Fruit fly (Drosophila melanogaster): Measurements from ENCODE around the gene CG34367.

CG34367 gene

dm6 chr2L:10299810-10300147 is 53.9 kb downstream of the CG34367 start, which contains the start of gene CYLD (continued):
- TF ChIP-seq CG12659 (GFP tag; optimal IDR thresholded peaks at IDR 0.05), result peak; percentile 67
- peak; percentile 54 for TF ChIP-seq fd96Cb (tag; optimal IDR thresholded peaks at IDR 0.05)
- TF ChIP-seq sim (GFP tag; IDR thresholded peaks at IDR 0.05), result no peak
- no peak for TF ChIP-seq ftz-f1 (GFP tag; optimal IDR thresholded peaks at IDR 0.05)
- no peak for TF ChIP-seq disco-r (GFP tag; optimal IDR thresholded peaks at IDR 0.05)
- no peak for TF ChIP-seq amos (GFP tag; IDR thresholded peaks at IDR 0.05; ENCODE audit: partially characterized antibody)
- no peak for TF ChIP-seq Doc3 (GFP tag; IDR thresholded peaks at IDR 0.05; ENCODE audit: partially characterized antibody)
- 0 out of 2 replicates have a peak, but pooled peaks have one; percentile 39 for TF ChIP-seq CG14441 (GFP tag; IDR thresholded peaks at IDR 0.05)
- no peak for TF ChIP-seq CG31365 (tag; optimal IDR thresholded peaks at IDR 0.05)
- no peak for TF ChIP-seq CG14965 (GFP tag; optimal IDR thresholded peaks at IDR 0.05; ENCODE audit: borderline replicate concordance)
- no peak for TF ChIP-seq CG11456 (GFP tag; IDR thresholded peaks at IDR 0.05)
- TF ChIP-seq CG17328 (GFP tag; IDR thresholded peaks at IDR 0.05), result peak; percentile 82
- TF ChIP-seq Tbp (GFP tag; optimal IDR thresholded peaks at IDR 0.05), result no peak
- no peak; the same call in 2 of the 3 replicates for TF ChIP-seq Aef1 (GFP tag; IDR thresholded peaks at IDR 0.05)
- TF ChIP-seq sima (GFP tag; optimal IDR thresholded peaks at IDR 0.05), result no peak
- TF ChIP-seq CG9727 (GFP tag; optimal IDR thresholded peaks at IDR 0.05), result peak; percentile 72
- TF ChIP-seq CG13775 (GFP tag; optimal IDR thresholded peaks at IDR 0.05), result peak; percentile 63
- peak; percentile 66 for TF ChIP-seq Nf-YB (GFP tag; optimal IDR thresholded peaks at IDR 0.05)
- TF ChIP-seq ac (GFP tag; optimal IDR thresholded peaks at IDR 0.05), result no peak
- TF ChIP-seq CG6689 (GFP tag; IDR thresholded peaks at IDR 0.05), result peak; percentile 70
- TF ChIP-seq pzg (GFP tag; optimal IDR thresholded peaks at IDR 0.05), result peak; percentile 32
- TF ChIP-seq CG11398 (GFP tag; optimal IDR thresholded peaks at IDR 0.05), result no peak
- TF ChIP-seq Ets65A (GFP tag), result no peak
- no peak for TF ChIP-seq NC2β (GFP tag; optimal IDR thresholded peaks at IDR 0.05)
- no peak for TF ChIP-seq NK7.1 (GFP tag; optimal IDR thresholded peaks at IDR 0.05)
- TF ChIP-seq sna (GFP tag; IDR thresholded peaks at IDR 0.05; ENCODE audit: partially characterized antibody), result no peak
- no peak for TF ChIP-seq nerfin-2 (GFP tag; IDR thresholded peaks at IDR 0.05; ENCODE audit: partially characterized antibody)
- peak; percentile 71 for TF ChIP-seq nmo (GFP tag; optimal IDR thresholded peaks at IDR 0.05)
- TF ChIP-seq rib (GFP tag; IDR thresholded peaks at IDR 0.05), result no peak
- TF ChIP-seq Bgb (GFP tag; IDR thresholded peaks at IDR 0.05; ENCODE audit: partially characterized antibody), result no peak; the same call in 1 of the 2 replicates
- TF ChIP-seq CG17568 (GFP tag; optimal IDR thresholded peaks at IDR 0.05), result no peak
- peak; percentile 75 for TF ChIP-seq CG12299 (tag; optimal IDR thresholded peaks at IDR 0.05)
- TF ChIP-seq CG30403 (GFP tag; optimal IDR thresholded peaks at IDR 0.05), result peak; percentile 80
- no peak for TF ChIP-seq crp (GFP tag; optimal IDR thresholded peaks at IDR 0.05)
- TF ChIP-seq CG8089 (GFP tag; optimal IDR thresholded peaks at IDR 0.05), result no peak
- no peak; the same call in 1 of the 2 replicates for TF ChIP-seq Ptx1 (GFP tag; IDR thresholded peaks at IDR 0.05)
- peak; percentile 57; the same call in 1 of the 3 replicates for TF ChIP-seq Dbx (GFP tag; IDR thresholded peaks at IDR 0.05)
- TF ChIP-seq CG7745 (tag; optimal IDR thresholded peaks at IDR 0.05), result no peak
- peak; percentile 71 for TF ChIP-seq CG4424 (GFP tag; optimal IDR thresholded peaks at IDR 0.05)
- TF ChIP-seq HHEX (GFP tag; optimal IDR thresholded peaks at IDR 0.05), result peak; percentile 33
- TF ChIP-seq mam (GFP tag; optimal IDR thresholded peaks at IDR 0.05), result peak; percentile 30
- no peak for TF ChIP-seq bigmax (GFP tag; optimal IDR thresholded peaks at IDR 0.05)
- TF ChIP-seq CG1647 (GFP tag; optimal IDR thresholded peaks at IDR 0.05), result no peak
- peak in 1 of 2 experiments; percentile 81 for TF ChIP-seq Hr51 (GFP tag; optimal IDR thresholded peaks at IDR 0.05)
- TF ChIP-seq lola (GFP tag; optimal IDR thresholded peaks at IDR 0.05), result peak in 1 of 3 experiments; percentile 56
- TF ChIP-seq D19A (tag; optimal IDR thresholded peaks at IDR 0.05), result peak; percentile 68
- peak; percentile 84 for TF ChIP-seq Sox102F (GFP tag; optimal IDR thresholded peaks at IDR 0.05)
- peak; percentile 26 for TF ChIP-seq MESR4 (GFP tag; optimal IDR thresholded peaks at IDR 0.05)
- TF ChIP-seq CG18599 (GFP tag; optimal IDR thresholded peaks at IDR 0.05), result no peak
- TF ChIP-seq Taf1 (GFP tag; IDR thresholded peaks at IDR 0.05), result no peak

Data from whole organism, embryonic.